Fruit fly (Drosophila melanogaster): ENCODE data around the gene CG17991.

Gene CG17991

dm6 chr3R:27274533-27275447 lies 33.7 kb downstream of the CG17991 start, which contains the start of gene CG5938 (continued):
- no peak for TF ChIP-seq CG31388 (GFP tag; optimal IDR thresholded peaks at IDR 0.05)
- peak; percentile 22 for TF ChIP-seq CG3995 (GFP tag; optimal IDR thresholded peaks at IDR 0.05)
- TF ChIP-seq CG12104 (GFP tag; optimal IDR thresholded peaks at IDR 0.05): no peak
- TF ChIP-seq CG9609 (GFP tag; optimal IDR thresholded peaks at IDR 0.05): no peak
- peak; percentile 47 for TF ChIP-seq CG12391 (tag; optimal IDR thresholded peaks at IDR 0.05)
- no peak for TF ChIP-seq wek (GFP tag; optimal IDR thresholded peaks at IDR 0.05)
- TF ChIP-seq grau (tag; optimal IDR thresholded peaks at IDR 0.05): peak; percentile 41
- TF ChIP-seq ash1 (GFP tag; optimal IDR thresholded peaks at IDR 0.05): no peak
- peak; percentile 24; the same call in 1 of the 2 replicates for TF ChIP-seq Scr (GFP tag; IDR thresholded peaks at IDR 0.05; ENCODE audit: partially characterized antibody)
- no peak for TF ChIP-seq CG18619 (GFP tag; optimal IDR thresholded peaks at IDR 0.05)
- peak; percentile 35; the same call in 1 of the 2 replicates for TF ChIP-seq CG13287 (GFP tag; IDR thresholded peaks at IDR 0.05; ENCODE audit: partially characterized antibody)
- TF ChIP-seq CG8924 (tag; optimal IDR thresholded peaks at IDR 0.05): peak; percentile 9
- TF ChIP-seq dimm (GFP tag; IDR thresholded peaks at IDR 0.05): no peak
- no peak for TF ChIP-seq Dip3 (GFP tag; optimal IDR thresholded peaks at IDR 0.05)
- no peak for TF ChIP-seq Fer2 (tag; optimal IDR thresholded peaks at IDR 0.05)
- TF ChIP-seq phol (tag; optimal IDR thresholded peaks at IDR 0.05): peak; percentile 38
- TF ChIP-seq Hsf (GFP tag; optimal IDR thresholded peaks at IDR 0.05): no peak
- TF ChIP-seq Atf6 (GFP tag; IDR thresholded peaks at IDR 0.05): no peak; the same call in 1 of the 2 replicates
- no peak for TF ChIP-seq corto (GFP tag; optimal IDR thresholded peaks at IDR 0.05)
- TF ChIP-seq CG10274 (GFP tag; optimal IDR thresholded peaks at IDR 0.05): no peak
- TF ChIP-seq fd96Cb (tag; optimal IDR thresholded peaks at IDR 0.05): no peak
- TF ChIP-seq cg (GFP tag; optimal IDR thresholded peaks at IDR 0.05): peak; percentile 90
- peak; percentile 23 for TF ChIP-seq Nf-YC (tag; optimal IDR thresholded peaks at IDR 0.05)
- no peak for TF ChIP-seq CG10321 (GFP tag; IDR thresholded peaks at IDR 0.05)
- TF ChIP-seq CHES-1-like (GFP tag; optimal IDR thresholded peaks at IDR 0.05): no peak
- no peak for TF ChIP-seq bbx (GFP tag; IDR thresholded peaks at IDR 0.05; ENCODE audit: partially characterized antibody)
- peak; percentile 13 for TF ChIP-seq CG9797 (GFP tag; optimal IDR thresholded peaks at IDR 0.05)
- peak; percentile 6 for TF ChIP-seq cwo (GFP tag; optimal IDR thresholded peaks at IDR 0.05)
- peak; percentile 22 for TF ChIP-seq Dek (tag; optimal IDR thresholded peaks at IDR 0.05)
- TF ChIP-seq caup (GFP tag; optimal IDR thresholded peaks at IDR 0.05; ENCODE audit: severe bottlenecking): no peak
- peak; percentile 20; the same call in 1 of the 3 replicates for TF ChIP-seq tgo (GFP tag; IDR thresholded peaks at IDR 0.05)
- TF ChIP-seq Ada2b (GFP tag; IDR thresholded peaks at IDR 0.05): peak; percentile 6; the same call in 1 of the 2 replicates
- TF ChIP-seq Abd-B (GFP tag; optimal IDR thresholded peaks at IDR 0.05): peak; percentile 25
- TF ChIP-seq CG11398 (GFP tag; optimal IDR thresholded peaks at IDR 0.05): no peak
- TF ChIP-seq CG9215 (GFP tag; IDR thresholded peaks at IDR 0.05): no peak
- TF ChIP-seq tup (GFP tag; optimal IDR thresholded peaks at IDR 0.05): peak; percentile 1
- peak; percentile 38 for TF ChIP-seq abd-A (tag; optimal IDR thresholded peaks at IDR 0.05)
- peak; percentile 27 for TF ChIP-seq cato (GFP tag; optimal IDR thresholded peaks at IDR 0.05; ENCODE audit: borderline replicate concordance)
- TF ChIP-seq MBD-R2 (GFP tag; IDR thresholded peaks at IDR 0.05): peak; percentile 38; the same call in 1 of the 2 replicates
- no peak for TF ChIP-seq TFAM (GFP tag; optimal IDR thresholded peaks at IDR 0.05)
- TF ChIP-seq crc (GFP tag; optimal IDR thresholded peaks at IDR 0.05): no peak
- TF ChIP-seq bcd (GFP tag; optimal IDR thresholded peaks at IDR 0.05): peak; percentile 7
- no peak for TF ChIP-seq eyg (GFP tag; optimal IDR thresholded peaks at IDR 0.05)
- no peak for TF ChIP-seq aop (GFP tag; IDR thresholded peaks at IDR 0.05)
- TF ChIP-seq Pdp1 (GFP tag; optimal IDR thresholded peaks at IDR 0.05): peak in 1 of 2 experiments; percentile 77
- TF ChIP-seq jing (GFP tag; optimal IDR thresholded peaks at IDR 0.05): no peak
- no peak for TF ChIP-seq ac (GFP tag; optimal IDR thresholded peaks at IDR 0.05)
